Fruit fly (Drosophila melanogaster) S2 (cell line): ENCODE data around the gene Ptpmeg2.

Experiments used
- CG8478 ChIP-seq: fragments of >200 bp; optimal IDR thresholded peaks from 2 replicates; lab custom pipeline; 2018
- CTCF ChIP-seq, 2 experiments: fragments of >200 bp; optimal IDR thresholded peaks; 2 replicates each; lab custom pipeline; 2018

DNA sequence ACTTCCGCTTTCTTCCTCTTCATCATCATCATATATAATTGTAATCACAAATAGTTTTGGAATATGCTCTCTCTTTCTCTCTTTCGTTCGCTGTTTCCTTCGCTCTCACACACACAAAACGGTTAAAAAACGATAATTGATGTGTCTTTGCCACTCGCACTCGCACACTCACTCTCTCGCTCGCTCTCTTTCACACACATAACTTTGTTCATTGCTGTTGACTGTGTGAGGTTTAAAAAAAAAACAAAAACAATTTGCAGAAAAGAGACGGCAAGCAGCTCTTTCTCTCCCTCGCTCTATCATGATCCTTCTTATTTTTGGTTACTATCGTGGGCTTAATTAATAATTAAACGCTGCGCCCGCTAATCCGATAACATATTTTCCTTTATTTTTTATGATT, 7.5 kb upstream of the Ptpmeg2 start:
- no peak for TF ChIP-seq CTCF (optimal IDR thresholded peaks at IDR 0.05; lab: Kevin White, UChicago)
- peak; percentile 65 for TF ChIP-seq CG8478 (lab: Kevin White, UChicago)
